Fruit fly (Drosophila melanogaster): ENCODE data around the gene CG6071.

The CG6071 gene

DNA sequence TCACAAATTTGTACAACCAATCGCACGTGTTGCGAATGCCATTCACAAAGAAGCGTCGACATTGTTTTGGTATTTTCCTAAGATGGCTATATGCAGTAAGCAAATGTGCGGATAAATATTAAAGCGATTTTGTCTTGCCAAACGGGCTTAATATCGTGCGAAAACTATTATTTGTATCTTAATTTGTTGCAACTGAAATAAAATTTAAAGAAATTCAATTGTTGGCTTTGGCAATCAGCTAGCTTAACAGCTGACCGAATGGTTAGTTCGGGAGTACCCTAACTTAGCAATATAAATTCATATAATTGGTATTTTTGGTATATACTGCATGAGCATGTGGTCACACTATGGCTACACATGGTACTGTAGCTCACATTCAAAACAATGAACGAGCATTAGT lies 2.6 kb upstream of the CG6071 start, which contains the start of the genes RIOK1 and Polr3H (continued):
- TF ChIP-seq ap (GFP tag; IDR thresholded peaks at IDR 0.05) (peak; percentile 42; the same call in 1 of the 2 replicates), CG11696 (GFP tag; IDR thresholded peaks at IDR 0.05) (no peak), CG2875 (GFP tag; optimal IDR thresholded peaks at IDR 0.05) (peak; percentile 5), ac (GFP tag; optimal IDR thresholded peaks at IDR 0.05) (no peak), ase (GFP tag; IDR thresholded peaks at IDR 0.05) (peak; percentile 39; the same call in 1 of the 3 replicates), Hsf (GFP tag; optimal IDR thresholded peaks at IDR 0.05) (peak; percentile 85), CG6689 (GFP tag; IDR thresholded peaks at IDR 0.05) (peak; percentile 58), B-H1 (GFP tag; IDR thresholded peaks at IDR 0.05) (no peak; the same call in 2 of the 3 replicates), CG8944 (GFP tag; optimal IDR thresholded peaks at IDR 0.05) (peak; percentile 74), Xbp1 (GFP tag; optimal IDR thresholded peaks at IDR 0.05) (peak; percentile 79), z (GFP tag; IDR thresholded peaks at IDR 0.05) (no peak), CG13624 (GFP tag; optimal IDR thresholded peaks at IDR 0.05) (peak; percentile 80), CG18764 (GFP tag; optimal IDR thresholded peaks at IDR 0.05) (no peak), ab (GFP tag; optimal IDR thresholded peaks at IDR 0.05) (peak; percentile 68), exex (tag; optimal IDR thresholded peaks at IDR 0.05) (no peak), CG12942 (GFP tag; optimal IDR thresholded peaks at IDR 0.05) (peak; percentile 75), unpg (GFP tag; optimal IDR thresholded peaks at IDR 0.05) (no peak), CG32772 (GFP tag; IDR thresholded peaks at IDR 0.05) (peak; percentile 34; the same call in 1 of the 2 replicates), CG1529 (GFP tag; optimal IDR thresholded peaks at IDR 0.05) (no peak), stc (GFP tag; IDR thresholded peaks at IDR 0.05) (peak; percentile 59; the same call in 1 of the 2 replicates), caup (GFP tag; optimal IDR thresholded peaks at IDR 0.05; ENCODE audit: severe bottlenecking) (no peak), Adf1 (GFP tag; IDR thresholded peaks at IDR 0.05) (peak; percentile 41; the same call in 1 of the 2 replicates), gro (GFP tag; optimal IDR thresholded peaks at IDR 0.05) (peak; percentile 80), fru (optimal IDR thresholded peaks at IDR 0.05) (no peak), Tbp (GFP tag; optimal IDR thresholded peaks at IDR 0.05) (no peak), CG13424 (tag; optimal IDR thresholded peaks at IDR 0.05) (peak; percentile 69), dpn (GFP tag; optimal IDR thresholded peaks at IDR 0.05) (peak; percentile 80 to 83), CG13287 (GFP tag; IDR thresholded peaks at IDR 0.05; ENCODE audit: partially characterized antibody) (peak; percentile 55; the same call in 1 of the 2 replicates), Jarid2 (GFP tag; optimal IDR thresholded peaks at IDR 0.05) (no peak), CG7556 (GFP tag; optimal IDR thresholded peaks at IDR 0.05) (no peak), E2f1 (GFP tag; IDR thresholded peaks at IDR 0.05) (peak; percentile 48), dmrt11E (tag; optimal IDR thresholded peaks at IDR 0.05) (peak; percentile 46), CG17568 (GFP tag; optimal IDR thresholded peaks at IDR 0.05) (no peak), CG12769 (tag; optimal IDR thresholded peaks at IDR 0.05) (no peak), cato (GFP tag; optimal IDR thresholded peaks at IDR 0.05; ENCODE audit: borderline replicate concordance) (peak; percentile 41), CG17912 (GFP tag; optimal IDR thresholded peaks at IDR 0.05) (no peak), bab2 (GFP tag; optimal IDR thresholded peaks at IDR 0.05) (peak; percentile 20), yki (optimal IDR thresholded peaks at IDR 0.05) (no peak), CG17829 (tag; optimal IDR thresholded peaks at IDR 0.05) (no peak), tup (GFP tag; optimal IDR thresholded peaks at IDR 0.05) (peak; percentile 4), gem (tag; optimal IDR thresholded peaks at IDR 0.05) (no peak), otp (GFP tag; IDR thresholded peaks at IDR 0.05) (no peak), gcm (GFP tag; optimal IDR thresholded peaks at IDR 0.05) (no peak), Sry-β (GFP tag; optimal IDR thresholded peaks at IDR 0.05) (peak; percentile 56), zfh2 (GFP tag; optimal IDR thresholded peaks at IDR 0.05) (peak; percentile 66), emc (GFP tag; optimal IDR thresholded peaks at IDR 0.05) (no peak), tll (GFP tag; optimal IDR thresholded peaks at IDR 0.05) (no peak), esg (GFP tag; conservative IDR thresholded peaks at IDR 0.05) (peak; percentile 49; the same call in 1 of the 2 replicates), dysf (GFP tag; IDR thresholded peaks at IDR 0.05) (peak; percentile 66), CG7357 (GFP tag; IDR thresholded peaks at IDR 0.05) (no peak), scrt (GFP tag; optimal IDR thresholded peaks at IDR 0.05) (peak; percentile 64)
